Worm (Caenorhabditis elegans) whole organism, midembryonic: ENCODE data around the gene lbp-9.

Source experiments
- T22C8.4 ChIP-seq: fragments of 200-800 bp; sonication (Bioruptor generic); IDR thresholded peaks from 2 replicates; pipeline ENCODE4 v1.3.6; 2022; ENCODE audit warnings: missing genetic modification characterization, missing compliant biosample characterization
- cog-1 ChIP-seq: sonication (generic microtip); optimal IDR thresholded peaks from 2 replicates; lab custom pipeline; 2016; ENCODE audit warnings: missing genetic modification characterization, missing compliant biosample characterization
- flt-1 ChIP-seq: fragments of 200-800 bp; sonication (Bioruptor generic); IDR thresholded peaks from 2 replicates; pipeline ENCODE4 v1.3.6; 2022; ENCODE audit warnings: missing genetic modification characterization, missing compliant biosample characterization
- klf-2 ChIP-seq: fragments of 200-800 bp; sonication (Bioruptor generic); conservative IDR thresholded peaks from 2 replicates; pipeline ENCODE4 v1.3.6; 2022; ENCODE audit warnings: missing genetic modification reagents, missing genetic modification characterization, missing compliant biosample characterization
- med-1 ChIP-seq: sonication (generic microtip); optimal IDR thresholded peaks from 2 replicates; lab custom pipeline; 2017; ENCODE audit warnings: missing genetic modification characterization, mild to moderate bottlenecking, missing compliant biosample characterization, antibody characterized with exemption, missing genetic modification reagents; ENCODE audit not compliant: insufficient read depth
- ref-1 ChIP-seq: fragments of 200-800 bp; sonication (Bioruptor generic); conservative IDR thresholded peaks from 2 replicates; pipeline ENCODE4 v1.3.6; 2022; ENCODE audit warnings: missing genetic modification reagents, missing genetic modification characterization, missing compliant biosample characterization
- tab-1 ChIP-seq: fragments of 200-800 bp; sonication (Bioruptor generic); IDR thresholded peaks from 2 replicates; pipeline ENCODE4 v1.3.6; 2022; ENCODE audit warnings: missing genetic modification characterization, missing compliant biosample characterization
- ztf-23 ChIP-seq: fragments of 200-800 bp; sonication (Bioruptor generic); IDR thresholded peaks from 2 replicates; pipeline ENCODE4 v1.3.6; 2022; ENCODE audit warnings: missing genetic modification reagents, missing genetic modification characterization, missing compliant biosample characterization
- ztf-29 ChIP-seq: fragments of 200-800 bp; sonication (Bioruptor generic); IDR thresholded peaks from 2 replicates; pipeline ENCODE4 v1.3.6; 2022; ENCODE audit warnings: missing genetic modification reagents, missing genetic modification characterization, missing compliant biosample characterization

The lbp-9 gene

DNA sequence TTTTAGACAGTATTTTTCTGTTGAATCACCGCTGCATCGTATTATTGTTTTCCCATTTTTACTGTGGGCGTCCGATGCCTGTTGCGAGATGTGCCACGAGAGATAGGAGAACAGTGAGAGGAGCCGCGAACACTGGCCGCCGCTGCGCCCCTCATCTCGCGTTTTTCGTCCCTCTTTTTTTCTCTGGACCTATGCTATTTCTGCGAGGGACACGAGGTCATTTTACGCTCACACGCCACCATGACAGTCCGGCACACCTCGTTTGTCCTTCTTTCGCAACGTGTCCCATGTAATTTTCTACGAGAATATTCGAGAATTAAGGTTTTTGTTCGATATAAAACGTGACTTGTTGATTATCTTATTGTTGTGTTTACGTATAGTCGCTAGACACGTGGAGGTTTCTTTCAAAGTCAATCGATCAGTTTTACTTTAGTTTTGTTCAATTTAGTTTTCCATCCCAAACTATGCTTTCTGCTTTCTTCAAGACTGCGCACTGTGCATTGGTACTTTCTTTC, at the start of gene lbp-9:
Gene lbp-9 (plus strand): TSS at position 465 of the 515 bp plus-strand sequence.
- TF ChIP-seq klf-2 (GFP tag; lab: Robert Waterston, UW) = no peak

DNA sequence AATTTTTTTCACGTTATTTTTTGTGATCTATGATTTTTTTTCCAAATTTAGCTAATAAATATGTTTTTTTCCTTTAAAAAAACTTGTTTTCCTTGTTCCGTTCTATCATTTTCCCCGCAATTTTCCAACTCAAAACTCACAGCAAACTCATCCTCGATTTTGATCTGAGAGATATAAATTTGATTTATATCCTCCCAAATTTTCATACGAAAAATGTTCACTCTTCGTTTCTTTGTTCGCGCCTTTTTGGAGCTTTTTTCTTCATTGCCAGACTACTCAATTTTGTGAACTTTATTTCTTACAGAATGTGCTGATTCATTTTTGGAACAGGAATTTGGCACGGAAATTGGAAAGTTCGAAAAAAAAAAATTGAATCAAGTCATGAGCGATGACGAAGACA, 49.6 kb upstream of the lbp-9 start, which contains the start of gene F59A7.14:
Gene F59A7.14 (plus strand): TSS at position 301 of the 400 bp plus-strand sequence.
- no peak for TF ChIP-seq klf-2 (GFP tag; lab: Robert Waterston, UW)

DNA sequence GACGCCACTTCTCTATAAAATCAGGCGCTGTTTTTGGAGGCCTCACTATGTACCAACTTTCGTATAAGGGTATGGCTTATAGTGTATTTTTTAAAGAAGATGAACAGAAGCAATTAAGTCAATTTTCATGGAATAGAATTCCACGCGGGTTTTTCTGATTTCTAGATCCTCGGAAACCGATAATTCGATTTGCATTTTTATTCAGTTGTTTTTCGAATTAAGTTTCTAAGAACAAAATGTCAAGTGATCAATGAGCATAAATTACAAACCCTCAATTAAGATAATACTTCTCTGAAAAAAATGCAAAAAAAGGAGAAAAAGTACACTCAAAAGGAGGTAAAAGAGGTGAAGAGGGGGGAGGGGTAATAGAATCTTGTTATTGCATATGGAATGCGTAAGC, 47.0 kb upstream of the lbp-9 start:
- TF ChIP-seq klf-2 (GFP tag; lab: Robert Waterston, UW) (no peak), ztf-29 (GFP tag; lab: Robert Waterston, UW) (no peak), T22C8.4 (GFP tag; lab: Robert Waterston, UW) (no peak), tab-1 (GFP tag; lab: Robert Waterston, UW) (no peak), ref-1 (GFP tag; lab: Robert Waterston, UW) (no peak), med-1 (GFP tag; lab: Kevin White, UChicago) (no peak), ztf-23 (GFP tag; lab: Robert Waterston, UW) (no peak), cog-1 (tag; lab: Kevin White, UChicago) (no peak), flt-1 (GFP tag; lab: Robert Waterston, UW) (no peak)

DNA sequence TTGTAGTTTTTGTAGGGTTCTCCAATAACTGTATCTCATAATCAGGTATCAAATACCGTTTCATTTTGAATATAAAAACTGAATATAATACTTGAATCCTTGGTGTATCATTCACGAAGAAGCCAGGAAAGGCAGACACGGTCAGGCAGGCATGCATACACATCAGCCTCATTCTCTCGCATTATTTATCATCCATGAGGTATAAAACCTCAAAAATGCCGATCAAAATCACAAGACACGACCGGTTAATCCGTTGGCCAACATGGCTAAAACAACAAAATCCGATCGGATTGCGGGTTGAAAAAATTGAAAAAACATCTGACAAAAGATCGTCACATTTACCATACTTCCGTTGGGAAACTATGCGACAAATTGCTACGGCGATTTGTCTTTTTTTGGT, 45.9 kb upstream of the lbp-9 start, which contains the start of gene F59A7.5:
Gene F59A7.5 (plus strand): TSS at position 301 of the 400 bp plus-strand sequence.
- no peak for TF ChIP-seq ztf-23 (GFP tag; lab: Robert Waterston, UW)
- no peak for TF ChIP-seq cog-1 (tag; lab: Kevin White, UChicago)
- no peak for TF ChIP-seq flt-1 (GFP tag; lab: Robert Waterston, UW)
- no peak for TF ChIP-seq T22C8.4 (GFP tag; lab: Robert Waterston, UW)
- TF ChIP-seq klf-2 (GFP tag; lab: Robert Waterston, UW) = no peak
- no peak for TF ChIP-seq ref-1 (GFP tag; lab: Robert Waterston, UW)

DNA sequence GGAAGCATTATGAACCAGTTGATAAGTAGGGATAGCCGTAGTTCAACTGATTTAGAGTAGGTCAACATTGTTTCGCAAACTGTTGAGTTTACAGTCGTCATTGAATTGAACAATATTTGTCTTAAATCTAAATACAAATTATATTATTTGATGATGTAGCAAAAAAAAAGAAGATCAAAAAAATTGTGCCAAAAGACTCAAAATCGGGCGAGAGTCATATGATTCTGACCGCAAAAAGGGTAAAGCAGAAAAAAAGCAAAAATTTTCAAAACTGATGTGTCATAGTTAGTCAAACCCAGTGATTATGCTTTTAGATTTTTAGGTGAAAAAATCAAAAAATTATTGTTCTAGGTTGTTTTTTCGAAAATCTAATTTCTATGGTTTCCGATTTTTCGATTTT, 40.5 kb upstream of the lbp-9 start, which contains the start of gene srab-13:
Gene srab-13 (minus strand): TSS at position 101 of the 400 bp plus-strand sequence.
- TF ChIP-seq cog-1 (tag; lab: Kevin White, UChicago) = no peak
- no peak for TF ChIP-seq ztf-29 (GFP tag; lab: Robert Waterston, UW)
- no peak for TF ChIP-seq ztf-23 (GFP tag; lab: Robert Waterston, UW)
- no peak for TF ChIP-seq ref-1 (GFP tag; lab: Robert Waterston, UW)
- no peak for TF ChIP-seq flt-1 (GFP tag; lab: Robert Waterston, UW)
- TF ChIP-seq med-1 (GFP tag; lab: Kevin White, UChicago) = no peak
- no peak for TF ChIP-seq T22C8.4 (GFP tag; lab: Robert Waterston, UW)
- TF ChIP-seq tab-1 (GFP tag; lab: Robert Waterston, UW) = no peak

DNA sequence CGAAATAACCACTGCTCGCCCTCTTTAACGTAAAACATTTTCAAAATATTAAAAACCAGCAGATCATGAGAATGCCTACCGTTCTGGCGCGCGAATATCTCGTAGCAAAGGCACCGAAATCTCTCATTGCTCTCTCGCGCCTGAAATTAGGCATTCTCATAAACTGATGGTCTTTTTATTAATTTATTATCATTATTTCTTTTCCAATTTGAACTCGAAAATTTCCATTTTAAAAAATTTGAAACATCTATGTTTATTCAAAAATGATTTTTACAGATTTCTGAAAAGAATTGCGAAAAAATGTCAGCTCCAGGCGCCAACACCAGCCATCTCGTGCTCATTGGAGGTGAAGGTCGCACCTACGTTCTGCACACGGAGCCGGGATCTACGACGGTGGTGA, 38.4 kb upstream of the lbp-9 start, which contains the start of gene F59A7.12:
Gene F59A7.12 (plus strand): TSS at position 301 of the 400 bp plus-strand sequence.
- no peak for TF ChIP-seq cog-1 (tag; lab: Kevin White, UChicago)
- TF ChIP-seq flt-1 (GFP tag; lab: Robert Waterston, UW) = no peak
- TF ChIP-seq tab-1 (GFP tag; lab: Robert Waterston, UW) = no peak
- TF ChIP-seq med-1 (GFP tag; lab: Kevin White, UChicago) = no peak
- no peak for TF ChIP-seq ztf-29 (GFP tag; lab: Robert Waterston, UW)
- no peak for TF ChIP-seq T22C8.4 (GFP tag; lab: Robert Waterston, UW)
- TF ChIP-seq klf-2 (GFP tag; lab: Robert Waterston, UW) = no peak
- TF ChIP-seq ref-1 (GFP tag; lab: Robert Waterston, UW) = no peak
- TF ChIP-seq ztf-23 (GFP tag; lab: Robert Waterston, UW) = no peak

DNA sequence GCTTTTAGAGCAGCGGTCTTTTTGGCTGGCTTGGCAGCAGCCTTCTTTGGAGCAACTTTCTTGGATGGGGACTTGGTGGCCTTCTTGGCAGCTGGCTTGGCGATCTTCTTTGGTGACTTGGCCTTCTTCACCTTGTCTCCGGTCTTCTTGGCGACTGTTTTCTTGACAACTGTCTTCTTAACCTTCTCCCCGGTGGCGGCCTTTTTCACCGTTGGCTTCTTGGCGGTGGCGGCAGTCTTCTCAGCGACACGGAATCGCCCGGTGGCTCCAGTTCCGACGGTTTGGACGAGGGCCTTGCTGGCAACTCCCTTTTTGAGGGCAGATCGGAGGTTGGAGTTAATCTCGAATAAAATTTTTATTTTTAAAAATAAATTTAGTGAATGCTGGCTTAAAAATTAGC, 37.6 kb upstream of the lbp-9 start:
- TF ChIP-seq cog-1 (tag; lab: Kevin White, UChicago) (no peak), T22C8.4 (GFP tag; lab: Robert Waterston, UW) (no peak), ztf-23 (GFP tag; lab: Robert Waterston, UW) (no peak)

DNA sequence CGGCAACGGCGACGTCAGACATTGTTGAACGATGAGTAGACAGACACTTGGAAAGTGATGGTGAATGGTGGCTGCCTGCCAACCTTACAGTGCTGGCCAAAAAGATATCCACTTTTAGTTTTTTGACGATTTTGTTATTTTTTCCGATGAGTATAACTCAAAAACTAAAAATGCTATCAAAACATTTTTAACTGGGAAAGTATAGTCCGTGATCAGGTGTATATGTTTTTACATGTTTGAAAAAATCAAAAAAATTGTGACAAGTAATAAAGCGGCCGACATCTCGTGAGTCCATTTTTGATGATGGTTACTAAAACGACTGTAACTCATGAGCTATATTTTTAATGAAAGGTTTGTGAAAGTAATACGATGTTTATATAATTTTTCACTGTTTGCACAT, 36.8 kb upstream of the lbp-9 start, which contains the start of gene hil-6:
Gene hil-6 (minus strand): TSS at position 101 of the 400 bp plus-strand sequence.
- no peak for TF ChIP-seq T22C8.4 (GFP tag; lab: Robert Waterston, UW)
- no peak for TF ChIP-seq klf-2 (GFP tag; lab: Robert Waterston, UW)
- TF ChIP-seq cog-1 (tag; lab: Kevin White, UChicago) = no peak
- no peak for TF ChIP-seq ref-1 (GFP tag; lab: Robert Waterston, UW)
- TF ChIP-seq tab-1 (GFP tag; lab: Robert Waterston, UW) = no peak
- TF ChIP-seq med-1 (GFP tag; lab: Kevin White, UChicago) = no peak
- TF ChIP-seq ztf-29 (GFP tag; lab: Robert Waterston, UW) = no peak
- TF ChIP-seq flt-1 (GFP tag; lab: Robert Waterston, UW) = no peak
- no peak for TF ChIP-seq ztf-23 (GFP tag; lab: Robert Waterston, UW)

DNA sequence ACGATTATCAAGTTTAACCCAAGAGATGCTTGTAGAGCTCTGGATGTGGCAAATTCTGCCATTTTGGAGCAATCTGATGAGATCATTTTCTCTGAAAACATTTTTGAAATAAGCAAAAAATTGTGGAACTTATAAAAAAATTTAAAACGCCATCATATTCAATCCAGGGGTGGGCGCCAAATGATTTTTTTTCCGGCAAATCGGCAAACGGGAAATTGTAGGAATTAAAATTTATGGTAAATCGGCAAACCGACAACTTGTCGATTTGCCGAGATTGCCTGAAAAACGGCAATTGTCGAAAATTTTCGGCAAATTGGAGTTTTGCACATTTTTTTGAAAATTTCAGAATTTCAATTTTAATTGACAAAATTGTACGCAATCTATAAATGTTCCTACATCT, 32.7 kb upstream of the lbp-9 start, which contains the start of gene srab-23:
Gene srab-23 (minus strand): TSS at position 101 of the 400 bp plus-strand sequence.
- TF ChIP-seq tab-1 (GFP tag; lab: Robert Waterston, UW) = no peak
- no peak for TF ChIP-seq klf-2 (GFP tag; lab: Robert Waterston, UW)
- TF ChIP-seq ztf-29 (GFP tag; lab: Robert Waterston, UW) = no peak
- TF ChIP-seq ref-1 (GFP tag; lab: Robert Waterston, UW) = no peak
- no peak for TF ChIP-seq ztf-23 (GFP tag; lab: Robert Waterston, UW)
- no peak for TF ChIP-seq flt-1 (GFP tag; lab: Robert Waterston, UW)
- TF ChIP-seq cog-1 (tag; lab: Kevin White, UChicago) = no peak
- no peak for TF ChIP-seq med-1 (GFP tag; lab: Kevin White, UChicago)
- TF ChIP-seq T22C8.4 (GFP tag; lab: Robert Waterston, UW) = no peak
